Worm (Caenorhabditis elegans) whole organism, L2 larva: Measurements from ENCODE around the gene slc-36.3.

Experiments
- gmeb-1 ChIP-seq: fragments of 150-350 bp; optimal IDR thresholded peaks from 2 replicates; lab custom pipeline; 2014; ENCODE audit warnings: missing biosample characterization, missing genetic modification characterization
- nhr-12 ChIP-seq: fragments of 150-350 bp; optimal IDR thresholded peaks from 2 replicates; lab custom pipeline; 2014; ENCODE audit warnings: missing biosample characterization, missing genetic modification characterization
- nhr-237 ChIP-seq: fragments of 150-350 bp; optimal IDR thresholded peaks from 2 replicates; lab custom pipeline; 2014; ENCODE audit warnings: missing biosample characterization, missing genetic modification characterization
- nhr-77 ChIP-seq: fragments of 150-350 bp; optimal IDR thresholded peaks from 2 replicates; lab custom pipeline; 2014; ENCODE audit warnings: missing biosample characterization, missing genetic modification characterization

- no peak for TF ChIP-seq nhr-237 (tag; lab: Kevin White, UChicago)
- no peak for TF ChIP-seq nhr-77 (tag; lab: Kevin White, UChicago)
- TF ChIP-seq gmeb-1 (tag; lab: Kevin White, UChicago): no peak
- TF ChIP-seq nhr-12 (tag; lab: Kevin White, UChicago): no peak
These were observed 30.9 kb upstream of the slc-36.3 start for ce11 chrV:20574872-20575271.
